Worm (Caenorhabditis elegans) whole organism, L4 larva: ENCODE measurements around the gene tofu-1.

Experiments
- F44E2.7 ChIP-seq: fragments of 200-800 bp; sonication (Bioruptor generic); IDR thresholded peaks from 2 replicates; pipeline ENCODE4 v2.1.2; 2022; ENCODE audit warnings: missing genetic modification characterization, missing compliant biosample characterization
- aha-1 ChIP-seq: fragments of 150-350 bp; peaks from one replicate; lab custom pipeline; 2014; ENCODE audit warnings: missing biosample characterization, missing genetic modification characterization
- dmd-6 ChIP-seq: fragments of 200-800 bp; sonication (Bioruptor generic); IDR thresholded peaks from 2 replicates; pipeline ENCODE4 v1.3.6; 2022; ENCODE audit warnings: missing genetic modification reagents, missing genetic modification characterization, missing compliant biosample characterization
- fos-1 ChIP-seq: fragments of 150-350 bp; optimal IDR thresholded peaks from 2 replicates; lab custom pipeline; 2014; ENCODE audit warnings: missing biosample characterization, missing genetic modification characterization
- madf-5 ChIP-seq, 2 experiments: fragments of 200-800 bp; sonication (Bioruptor generic); IDR thresholded peaks; 2 replicates each; pipeline ENCODE4 v1.3.6; 2022; ENCODE audit warnings: missing compliant biosample characterization in 2 of 2, missing genetic modification characterization in 2 of 2
- nhr-237 ChIP-seq: sonication (generic microtip); optimal IDR thresholded peaks from 2 replicates; lab custom pipeline; 2017; ENCODE audit warnings: missing biosample characterization, missing genetic modification characterization
- set-16 ChIP-seq: fragments of 200-800 bp; sonication (Bioruptor generic); IDR thresholded peaks from 2 replicates; pipeline ENCODE4 v1.3.6; 2022; ENCODE audit warnings: missing genetic modification reagents, missing genetic modification characterization, missing compliant biosample characterization
- unc-130 ChIP-seq: sonication (generic microtip); optimal IDR thresholded peaks from 2 replicates; lab custom pipeline; 2016; ENCODE audit warnings: missing genetic modification reagents, missing genetic modification characterization, missing compliant biosample characterization
- unc-62 ChIP-seq, 3 experiments: fragments of 150-350 bp in 1 of 3; sonication (generic microtip); optimal IDR thresholded peaks in 2 of 3; peaks in 1 of 3; 1 replicate in 1 of 3; 2 replicates in 2 of 3; lab custom pipeline; 2014 to 2017; ENCODE audit warnings: missing biosample characterization in 3 of 3, missing genetic modification characterization in 3 of 3, missing genetic modification reagents in 3 of 3, missing genotype in 1 of 3
- zag-1 ChIP-seq: fragments of 150-350 bp; optimal IDR thresholded peaks from 2 replicates; lab custom pipeline; 2014; ENCODE audit warnings: missing biosample characterization, missing genetic modification characterization

- TF ChIP-seq fos-1 (tag; lab: Kevin White, UChicago) (no peak), dmd-6 (GFP tag; lab: Robert Waterston, UW) (no peak), zag-1 (no peak), unc-62 (GFP tag; optimal IDR thresholded peaks at IDR 0.05 in 1 of 2; lab: Kevin White, UChicago) (no peak), unc-62 (tag; optimal IDR thresholded peaks at IDR 0.05; lab: Kevin White, UChicago) (no peak), nhr-237 (tag; lab: Kevin White, UChicago) (no peak), aha-1 (tag; lab: Kevin White, UChicago) (no peak), madf-5 (GFP tag; IDR thresholded peaks at IDR 0.05; lab: Robert Waterston, UW) (no peak), unc-130 (GFP tag; lab: Kevin White, UChicago) (no peak), set-16 (GFP tag; lab: Robert Waterston, UW) (no peak), F44E2.7 (GFP tag; lab: Robert Waterston, UW) (no peak)
Observed at ce11 chrV:10006374-10006773, 25.4 kb downstream of the tofu-1 start.
